Worm (Caenorhabditis elegans) whole organism, L1 larva: ENCODE data around the gene F01D5.2.

Source experiments
- C04F5.9 ChIP-seq: sonication (generic microtip); optimal IDR thresholded peaks from 2 replicates; lab custom pipeline; 2016; ENCODE audit warnings: missing genetic modification characterization, missing compliant biosample characterization
- F16B12.6 ChIP-seq: fragments of 150-350 bp; optimal IDR thresholded peaks from 2 replicates; lab custom pipeline; 2014; ENCODE audit warnings: missing biosample characterization, missing genetic modification characterization
- Y116A8C.19 ChIP-seq: sonication (generic microtip); optimal IDR thresholded peaks from 2 replicates; lab custom pipeline; 2016; ENCODE audit warnings: missing compliant biosample characterization, missing genetic modification characterization, borderline replicate concordance
- alr-1 ChIP-seq: fragments of 200-800 bp; sonication (Bioruptor generic); optimal IDR thresholded peaks from 2 replicates; lab custom pipeline; 2018; ENCODE audit warnings: borderline replicate concordance, mild to moderate bottlenecking, missing genetic modification characterization, missing compliant biosample characterization
- aly-2 ChIP-seq: fragments of 150-350 bp; optimal IDR thresholded peaks from 2 replicates; lab custom pipeline; 2014; ENCODE audit warnings: missing biosample characterization, missing genetic modification characterization
- ama-1 ChIP-seq: fragments of 150-350 bp; optimal IDR thresholded peaks from 2 replicates; lab custom pipeline; 2014
- ceh-63 ChIP-seq: fragments of 200-800 bp; sonication (Bioruptor generic); optimal IDR thresholded peaks from 2 replicates; lab custom pipeline; 2018; ENCODE audit warnings: mild to moderate bottlenecking, missing genetic modification characterization, missing compliant biosample characterization
- ceh-8 ChIP-seq: fragments of 200-800 bp; sonication (Bioruptor generic); optimal IDR thresholded peaks from 2 replicates; lab custom pipeline; 2018; ENCODE audit warnings: mild to moderate bottlenecking, missing genetic modification characterization, moderate library complexity, missing compliant biosample characterization
- ceh-82 ChIP-seq, 3 experiments: fragments of 150-350 bp in 1 of 3; sonication (generic microtip) in 2 of 3; optimal IDR thresholded peaks; 2 replicates each; lab custom pipeline; 2014 to 2017; ENCODE audit warnings: missing biosample characterization in 3 of 3, missing genetic modification characterization in 3 of 3
- ceh-88 ChIP-seq: fragments of 200-800 bp; sonication (Bioruptor generic); IDR thresholded peaks from 2 replicates; pipeline ENCODE4 v1.3.6; 2022; ENCODE audit warnings: missing genetic modification characterization, missing compliant biosample characterization
- ceh-90 ChIP-seq: sonication (generic microtip); optimal IDR thresholded peaks from 2 replicates; lab custom pipeline; 2016; ENCODE audit warnings: missing genetic modification characterization, missing compliant biosample characterization
- ces-1 ChIP-seq: fragments of 150-350 bp; optimal IDR thresholded peaks from 2 replicates; lab custom pipeline; 2014; ENCODE audit warnings: missing biosample characterization, missing genetic modification reagents, missing genetic modification characterization
- dpl-1 ChIP-seq, 3 experiments: fragments of 150-350 bp in 2 of 3; sonication (generic microtip) in 1 of 3; optimal IDR thresholded peaks; 2 replicates each; lab custom pipeline; 2014 to 2017; ENCODE audit warnings: missing biosample characterization in 3 of 3, missing genetic modification characterization in 3 of 3, missing genetic modification reagents in 3 of 3
- efl-3 ChIP-seq: fragments of 200-800 bp; sonication (Bioruptor generic); optimal IDR thresholded peaks from 2 replicates; lab custom pipeline; 2018; ENCODE audit warnings: mild to moderate bottlenecking, missing genetic modification characterization, missing compliant biosample characterization
- egl-13 ChIP-seq: sonication (generic microtip); optimal IDR thresholded peaks from 2 replicates; lab custom pipeline; 2016; ENCODE audit warnings: missing genotype, missing genetic modification reagents, missing genetic modification characterization, missing compliant biosample characterization
- egl-27 ChIP-seq, 2 experiments: fragments of 150-350 bp in 1 of 2; sonication (generic microtip); optimal IDR thresholded peaks; 3 replicates each; lab custom pipeline; 2017 to 2018; ENCODE audit warnings: missing biosample characterization in 2 of 2, missing genetic modification characterization in 2 of 2, missing genetic modification reagents in 2 of 2
- elt-2 ChIP-seq: sonication (generic microtip); optimal IDR thresholded peaks from 2 replicates; lab custom pipeline; 2016; ENCODE audit warnings: missing genetic modification characterization, mild to moderate bottlenecking, inconsistent platforms, missing compliant biosample characterization, missing genetic modification reagents
- ets-5 ChIP-seq: fragments of 200-800 bp; sonication (Bioruptor generic); IDR thresholded peaks from 2 replicates; pipeline ENCODE4 v1.3.6; 2022; ENCODE audit warnings: missing genetic modification characterization, missing compliant biosample characterization
- fkh-4 ChIP-seq: sonication (generic microtip); optimal IDR thresholded peaks from 2 replicates; lab custom pipeline; 2016; ENCODE audit warnings: missing compliant biosample characterization, missing genetic modification characterization, borderline replicate concordance
- fos-1 ChIP-seq: fragments of 150-350 bp; optimal IDR thresholded peaks from 2 replicates; lab custom pipeline; 2014; ENCODE audit warnings: missing biosample characterization, missing genetic modification characterization
- grh-1 ChIP-seq: fragments of 200-800 bp; sonication (Bioruptor generic); IDR thresholded peaks from 2 replicates; pipeline ENCODE4 v1.3.6; 2022; ENCODE audit warnings: missing genetic modification reagents, missing genetic modification characterization, missing compliant biosample characterization
- hlh-17 ChIP-seq: fragments of 200-800 bp; sonication (Bioruptor generic); optimal IDR thresholded peaks from 2 replicates; lab custom pipeline; 2018; ENCODE audit warnings: missing genetic modification characterization, mild to moderate bottlenecking, missing compliant biosample characterization, moderate library complexity, borderline replicate concordance
- irx-1 ChIP-seq: sonication (generic microtip); optimal IDR thresholded peaks from 2 replicates; lab custom pipeline; 2016; ENCODE audit warnings: missing genetic modification characterization, missing compliant biosample characterization
- isw-1 ChIP-seq: fragments of 200-800 bp; sonication (Bioruptor generic); IDR thresholded peaks from 2 replicates; pipeline ENCODE4 v1.3.6; 2022; ENCODE audit warnings: missing genetic modification characterization, missing compliant biosample characterization
- jun-1 ChIP-seq: fragments of 150-350 bp; optimal IDR thresholded peaks from 2 replicates; lab custom pipeline; 2014; ENCODE audit warnings: missing biosample characterization, missing genetic modification reagents, missing genetic modification characterization
- lin-13 ChIP-seq: fragments of 150-350 bp; optimal IDR thresholded peaks from 2 replicates; lab custom pipeline; 2014; ENCODE audit warnings: missing biosample characterization, missing genetic modification reagents, missing genetic modification characterization
- lin-14 ChIP-seq: fragments of 200-800 bp; sonication (Bioruptor generic); optimal IDR thresholded peaks from 2 replicates; lab custom pipeline; 2018; ENCODE audit warnings: mild to moderate bottlenecking, missing genetic modification characterization, moderate library complexity, missing compliant biosample characterization
- lin-15B ChIP-seq: fragments of 150-350 bp; sonication (generic microtip); optimal IDR thresholded peaks from 3 replicates; lab custom pipeline; 2014; ENCODE audit warnings: missing biosample characterization, missing genetic modification characterization
- lin-35 ChIP-seq, 2 experiments: fragments of 150-350 bp; optimal IDR thresholded peaks; 2 replicates each; lab custom pipeline; 2014; ENCODE audit warnings: missing biosample characterization in 2 of 2, missing genetic modification characterization in 2 of 2, missing genetic modification reagents in 2 of 2
- lir-3 ChIP-seq: sonication (generic microtip); optimal IDR thresholded peaks from 2 replicates; lab custom pipeline; 2016; ENCODE audit warnings: mild to moderate bottlenecking, missing genetic modification characterization, moderate library complexity, missing compliant biosample characterization; ENCODE audit not compliant: poor library complexity
- mab-9 ChIP-seq: fragments of 200-800 bp; sonication (Bioruptor generic); IDR thresholded peaks from 2 replicates; pipeline ENCODE4 v1.3.6; 2022; ENCODE audit warnings: missing genetic modification reagents, missing genetic modification characterization, missing compliant biosample characterization
- mdl-1 ChIP-seq, 2 experiments: fragments of 150-350 bp; optimal IDR thresholded peaks; 2 replicates each; lab custom pipeline; 2014 to 2017; ENCODE audit warnings: missing biosample characterization in 2 of 2, missing genetic modification characterization in 2 of 2, inconsistent platforms in 1 of 2
- mef-2 ChIP-seq: fragments of 150-350 bp; optimal IDR thresholded peaks from 2 replicates; lab custom pipeline; 2014; ENCODE audit warnings: missing biosample characterization, missing genetic modification characterization
- nhr-11 ChIP-seq: fragments of 150-350 bp; optimal IDR thresholded peaks from 2 replicates; lab custom pipeline; 2014; ENCODE audit warnings: missing biosample characterization, missing genetic modification characterization
- nhr-19 ChIP-seq: fragments of 200-800 bp; sonication (Bioruptor generic); conservative IDR thresholded peaks from 2 replicates; pipeline ENCODE4 v1.3.6; 2022; ENCODE audit warnings: missing genetic modification characterization, missing compliant biosample characterization
- nhr-237 ChIP-seq: fragments of 150-350 bp; optimal IDR thresholded peaks from 2 replicates; lab custom pipeline; 2014; ENCODE audit warnings: missing biosample characterization, missing genetic modification characterization
- nhr-76 ChIP-seq: sonication (generic microtip); optimal IDR thresholded peaks from 2 replicates; lab custom pipeline; 2017; ENCODE audit warnings: missing biosample characterization, missing genetic modification characterization
- nhr-77 ChIP-seq: fragments of 150-350 bp; optimal IDR thresholded peaks from 2 replicates; lab custom pipeline; 2014; ENCODE audit warnings: missing biosample characterization, missing genetic modification characterization
- nhr-84 ChIP-seq: sonication (generic microtip); optimal IDR thresholded peaks from 2 replicates; lab custom pipeline; 2017; ENCODE audit warnings: missing biosample characterization, missing genetic modification characterization
- pag-3 ChIP-seq: sonication (generic microtip); optimal IDR thresholded peaks from 2 replicates; lab custom pipeline; 2017; ENCODE audit warnings: missing genetic modification characterization, mild to moderate bottlenecking, missing compliant biosample characterization, antibody characterized with exemption, borderline replicate concordance; ENCODE audit not compliant: insufficient read depth
- pax-3 ChIP-seq: fragments of 200-800 bp; sonication (Bioruptor generic); optimal IDR thresholded peaks from 2 replicates; lab custom pipeline; 2018; ENCODE audit warnings: mild to moderate bottlenecking, missing genetic modification characterization, moderate library complexity, missing compliant biosample characterization
- rnt-1 ChIP-seq: sonication (generic microtip); optimal IDR thresholded peaks from 2 replicates; lab custom pipeline; 2016; ENCODE audit warnings: mild to moderate bottlenecking, missing genetic modification characterization, moderate library complexity, missing compliant biosample characterization
- snpc-4 ChIP-seq: fragments of 150-350 bp; optimal IDR thresholded peaks from 2 replicates; lab custom pipeline; 2014; ENCODE audit warnings: missing biosample characterization, missing genetic modification characterization
- snu-23 ChIP-seq: sonication (generic microtip); optimal IDR thresholded peaks from 2 replicates; lab custom pipeline; 2016; ENCODE audit warnings: missing genetic modification characterization, missing compliant biosample characterization
- sox-4 ChIP-seq: sonication (generic microtip); optimal IDR thresholded peaks from 2 replicates; lab custom pipeline; 2016; ENCODE audit warnings: missing genetic modification characterization, missing compliant biosample characterization
- sptf-1 ChIP-seq: fragments of 150-350 bp; optimal IDR thresholded peaks from 2 replicates; lab custom pipeline; 2014; ENCODE audit warnings: missing biosample characterization, missing genetic modification characterization
- swsn-7 ChIP-seq: sonication (generic microtip); optimal IDR thresholded peaks from 2 replicates; lab custom pipeline; 2016; ENCODE audit warnings: missing genetic modification characterization, missing compliant biosample characterization
- tlp-1 ChIP-seq: fragments of 150-350 bp; optimal IDR thresholded peaks from 2 replicates; lab custom pipeline; 2014; ENCODE audit warnings: missing biosample characterization, missing genetic modification characterization
- unc-30 ChIP-seq: sonication (generic microtip); optimal IDR thresholded peaks from 2 replicates; lab custom pipeline; 2017; ENCODE audit warnings: missing biosample characterization, missing genetic modification characterization
- unc-86 ChIP-seq: sonication (generic microtip); optimal IDR thresholded peaks from 2 replicates; lab custom pipeline; 2016; ENCODE audit warnings: missing genetic modification characterization, missing compliant biosample characterization
- unc-98 ChIP-seq: fragments of 200-800 bp; sonication (Bioruptor generic); IDR thresholded peaks from 2 replicates; pipeline ENCODE4 v1.3.6; 2022; ENCODE audit warnings: missing genetic modification characterization, missing compliant biosample characterization
- vab-15 ChIP-seq: sonication (generic microtip); optimal IDR thresholded peaks from 2 replicates; lab custom pipeline; 2017; ENCODE audit warnings: missing genotype, mild to moderate bottlenecking, missing genetic modification characterization, missing compliant biosample characterization
- zag-1 ChIP-seq: fragments of 150-350 bp; optimal IDR thresholded peaks from 2 replicates; lab custom pipeline; 2014; ENCODE audit warnings: missing biosample characterization, missing genetic modification characterization

The F01D5.2 gene

ce11 chrII:14018192-14018591 is 19.3 kb upstream of the F01D5.2 start:
- TF ChIP-seq fos-1 = peak; percentile 44
- no peak for TF ChIP-seq sptf-1
- TF ChIP-seq fkh-4 (tag; lab: Kevin White, UChicago) = no peak
- peak; percentile 48 for TF ChIP-seq nhr-76 (tag; lab: Kevin White, UChicago)
- no peak for TF ChIP-seq ceh-63 (GFP tag; lab: Kevin White, UChicago)
- TF ChIP-seq grh-1 (GFP tag; lab: Robert Waterston, UW) = peak; percentile 89
- TF ChIP-seq nhr-11 (tag; lab: Kevin White, UChicago) = peak; percentile 49
- TF ChIP-seq sox-4 (tag; lab: Kevin White, UChicago) = peak; percentile 77
- peak; percentile 85 for TF ChIP-seq rnt-1 (tag; lab: Kevin White, UChicago)
- no peak for TF ChIP-seq tlp-1 (tag; lab: Kevin White, UChicago)
- TF ChIP-seq alr-1 (tag; lab: Kevin White, UChicago) = no peak
- TF ChIP-seq egl-27 (tag; optimal IDR thresholded peaks at IDR 0.05; lab: Kevin White, UChicago) = no peak
- peak; percentile 22 to 58 (median 33) for TF ChIP-seq ceh-82 (tag; optimal IDR thresholded peaks at IDR 0.05; lab: Kevin White, UChicago)
- peak; percentile 65 for TF ChIP-seq egl-13 (tag; lab: Kevin White, UChicago)
- TF ChIP-seq ceh-8 (GFP tag; lab: Kevin White, UChicago) = peak; percentile 79
- peak; percentile 67 for TF ChIP-seq pax-3 (tag; lab: Kevin White, UChicago)
- peak in 1 of 2 experiments; percentile 49 for TF ChIP-seq mdl-1 (tag; optimal IDR thresholded peaks at IDR 0.05; lab: Kevin White, UChicago)
- TF ChIP-seq snu-23 (GFP tag; lab: Kevin White, UChicago) = peak; percentile 91
- TF ChIP-seq zag-1 = no peak
- no peak for TF ChIP-seq nhr-84 (tag; lab: Kevin White, UChicago)
- no peak for TF ChIP-seq mef-2 (tag; lab: Kevin White, UChicago)
- no peak for TF ChIP-seq efl-3 (GFP tag; lab: Kevin White, UChicago)
- TF ChIP-seq hlh-17 (GFP tag; lab: Kevin White, UChicago) = no peak
- 0 out of 2 replicates have a peak, but pooled peaks have one; percentile 55 for TF ChIP-seq mab-9 (GFP tag; lab: Robert Waterston, UW)
- peak; percentile 83 for TF ChIP-seq lin-14 (GFP tag; lab: Kevin White, UChicago)
- peak; percentile 100 for TF ChIP-seq snpc-4
- TF ChIP-seq Y116A8C.19 (tag; lab: Kevin White, UChicago) = no peak
- no peak for TF ChIP-seq nhr-237
- peak; percentile 71 for TF ChIP-seq jun-1 (tag; lab: Kevin White, UChicago)
- peak; percentile 61 for TF ChIP-seq ceh-88 (GFP tag; lab: Robert Waterston, UW)
- peak; percentile 54 for TF ChIP-seq pag-3 (tag; lab: Kevin White, UChicago)
- peak; percentile 57 for TF ChIP-seq C04F5.9
- TF ChIP-seq dpl-1 (GFP tag; optimal IDR thresholded peaks at IDR 0.05; lab: Kevin White, UChicago) = peak; percentile 28 to 67 (median 50)
- TF ChIP-seq swsn-7 (tag; lab: Kevin White, UChicago) = peak; percentile 92
- TF ChIP-seq aly-2 (tag; lab: Kevin White, UChicago) = peak; percentile 82
- TF ChIP-seq lin-35 (GFP tag; optimal IDR thresholded peaks at IDR 0.05; lab: Kevin White, UChicago) = peak; percentile 40 to 80
- peak; percentile 30 for TF ChIP-seq lin-13 (GFP tag; lab: Kevin White, UChicago)
- peak; percentile 79 for TF ChIP-seq irx-1 (tag; lab: Kevin White, UChicago)
- no peak for TF ChIP-seq unc-30 (tag; lab: Kevin White, UChicago)
- TF ChIP-seq unc-86 (tag; lab: Kevin White, UChicago) = peak; percentile 55
- TF ChIP-seq lir-3 (tag; lab: Kevin White, UChicago) = peak; percentile 34
- TF ChIP-seq nhr-19 (GFP tag; lab: Robert Waterston, UW) = peak; percentile 92
- no peak for TF ChIP-seq unc-98
- peak; percentile 86 for TF ChIP-seq nhr-77 (tag; lab: Kevin White, UChicago)
- TF ChIP-seq F16B12.6 = peak; percentile 3
- TF ChIP-seq ces-1 (GFP tag; lab: Kevin White, UChicago) = no peak
- TF ChIP-seq lin-15B (tag; lab: Kevin White, UChicago) = no peak
- no peak for TF ChIP-seq vab-15 (tag; lab: Kevin White, UChicago)
- TF ChIP-seq elt-2 (tag; lab: Kevin White, UChicago) = peak; percentile 94
- peak; percentile 97 for TF ChIP-seq ama-1 (lab: Kevin White, UChicago)
- peak; percentile 49 for TF ChIP-seq isw-1 (GFP tag; lab: Robert Waterston, UW)
- no peak for TF ChIP-seq ceh-90
- no peak for TF ChIP-seq ets-5 (GFP tag; lab: Robert Waterston, UW)
